Fruit fly (Drosophila melanogaster) whole organism, embryonic: ENCODE results near the gene Esyt2.

Experiments used
- Asciz ChIP-seq: fragments of 200-800 bp; sonication (Bioruptor generic); optimal IDR thresholded peaks from 2 replicates; lab custom pipeline; 2017; ENCODE audit warnings: missing biosample characterization, mild to moderate bottlenecking, missing genetic modification characterization, missing genetic modification reagents
- Atf-2 ChIP-seq: fragments of 200-800 bp; sonication (Bioruptor generic); optimal IDR thresholded peaks from 2 replicates; lab custom pipeline; 2016; ENCODE audit warnings: missing biosample characterization, missing genetic modification characterization
- BtbVII ChIP-seq: fragments of 200-800 bp; sonication (Bioruptor generic); optimal IDR thresholded peaks from 3 replicates; lab custom pipeline; 2017; ENCODE audit warnings: missing biosample characterization, mild to moderate bottlenecking, missing genetic modification characterization
- CG10321 ChIP-seq: fragments of 200-800 bp; sonication (Bioruptor generic); IDR thresholded peaks from 2 replicates; pipeline ENCODE4 v1.3.6; 2022; ENCODE audit warnings: missing biosample characterization, missing genetic modification characterization
- CG10431 ChIP-seq: fragments of 200-800 bp; sonication (Bioruptor generic); optimal IDR thresholded peaks from 3 replicates; lab custom pipeline; 2018; ENCODE audit warnings: missing biosample characterization, mild to moderate bottlenecking, missing genetic modification characterization
- CG10979 ChIP-seq: fragments of 200-800 bp; sonication (Bioruptor generic); optimal IDR thresholded peaks from 2 replicates; lab custom pipeline; 2018; ENCODE audit warnings: missing biosample characterization, mild to moderate bottlenecking, missing genetic modification characterization, moderate library complexity
- CG11085 ChIP-seq: fragments of 200-800 bp; sonication (Bioruptor generic); IDR thresholded peaks from 2 replicates; pipeline ENCODE4 v1.3.6; 2022; ENCODE audit warnings: missing biosample characterization, missing genetic modification characterization
- CG11560 ChIP-seq: fragments of 200-800 bp; sonication (Bioruptor generic); IDR thresholded peaks from 3 replicates; pipeline ENCODE4 v1.3.6; 2022; ENCODE audit warnings: missing biosample characterization, missing genetic modification characterization
- CG11723 ChIP-seq: fragments of 200-800 bp; sonication (Bioruptor generic); optimal IDR thresholded peaks from 2 replicates; lab custom pipeline; 2017; ENCODE audit warnings: missing biosample characterization, mild to moderate bottlenecking, missing genetic modification characterization
- CG12104 ChIP-seq: fragments of 200-800 bp; sonication (Bioruptor generic); optimal IDR thresholded peaks from 3 replicates; lab custom pipeline; 2016; ENCODE audit warnings: missing biosample characterization, missing genetic modification characterization
- CG12659 ChIP-seq: fragments of 200-800 bp; sonication (Bioruptor generic); optimal IDR thresholded peaks from 3 replicates; lab custom pipeline; 2017; ENCODE audit warnings: mild to moderate bottlenecking, missing biosample characterization, missing genetic modification reagents, missing genetic modification characterization
- CG12942 ChIP-seq: fragments of 200-800 bp; sonication (Bioruptor generic); optimal IDR thresholded peaks from 3 replicates; lab custom pipeline; 2016; ENCODE audit warnings: missing biosample characterization, missing genetic modification characterization
- CG13123 ChIP-seq: fragments of 200-800 bp; sonication (Bioruptor generic); optimal IDR thresholded peaks from 2 replicates; lab custom pipeline; 2016; ENCODE audit warnings: missing biosample characterization, missing genetic modification characterization
- CG13296 ChIP-seq: fragments of 200-800 bp; sonication (Bioruptor generic); optimal IDR thresholded peaks from 3 replicates; lab custom pipeline; 2018; ENCODE audit warnings: missing biosample characterization, mild to moderate bottlenecking, missing genetic modification characterization
- CG16815 ChIP-seq: fragments of 200-800 bp; sonication (Bioruptor generic); optimal IDR thresholded peaks from 3 replicates; lab custom pipeline; 2017; ENCODE audit warnings: missing biosample characterization, mild to moderate bottlenecking, missing genetic modification characterization
- CG16863 ChIP-seq: fragments of 200-800 bp; sonication (Bioruptor generic); optimal IDR thresholded peaks from 3 replicates; lab custom pipeline; 2016; ENCODE audit warnings: missing biosample characterization, missing genetic modification characterization
- CG17359 ChIP-seq: fragments of 200-800 bp; sonication (Bioruptor generic); optimal IDR thresholded peaks from 3 replicates; lab custom pipeline; 2018; ENCODE audit warnings: missing biosample characterization, mild to moderate bottlenecking, missing genetic modification characterization, moderate library complexity
- CG18476 ChIP-seq: fragments of 200-800 bp; sonication (Bioruptor generic); optimal IDR thresholded peaks from 2 replicates; lab custom pipeline; 2016; ENCODE audit warnings: missing biosample characterization, mild to moderate bottlenecking, missing genetic modification characterization
- CG32772 ChIP-seq: fragments of 200-800 bp; sonication (Bioruptor generic); IDR thresholded peaks from 2 replicates; pipeline ENCODE4 v1.3.6; 2022; ENCODE audit warnings: missing biosample characterization, missing genetic modification characterization
- CG3847 ChIP-seq: fragments of 200-800 bp; sonication (Bioruptor generic); IDR thresholded peaks from 2 replicates; pipeline ENCODE4 v1.3.6; 2022; ENCODE audit warnings: missing biosample characterization, missing genetic modification characterization
- CG4360 ChIP-seq: fragments of 200-800 bp; sonication (Bioruptor generic); IDR thresholded peaks from 2 replicates; pipeline ENCODE4 v1.3.6; 2022; ENCODE audit warnings: missing biosample characterization, missing genetic modification characterization
- CG6254 ChIP-seq: fragments of 200-800 bp; sonication (Bioruptor generic); optimal IDR thresholded peaks from 3 replicates; lab custom pipeline; 2017; ENCODE audit warnings: mild to moderate bottlenecking, missing biosample characterization, missing genetic modification reagents, missing genetic modification characterization
- CG6654 ChIP-seq: fragments of 200-800 bp; sonication (Bioruptor generic); optimal IDR thresholded peaks from 2 replicates; lab custom pipeline; 2017; ENCODE audit warnings: missing biosample characterization, mild to moderate bottlenecking, missing genetic modification characterization
- CG6683 ChIP-seq: fragments of 200-800 bp; sonication (Bioruptor generic); optimal IDR thresholded peaks from 2 replicates; lab custom pipeline; 2017; ENCODE audit warnings: missing biosample characterization, mild to moderate bottlenecking, missing genetic modification characterization, missing genetic modification reagents
- CG7786 ChIP-seq: fragments of 200-800 bp; sonication (Bioruptor generic); optimal IDR thresholded peaks from 2 replicates; lab custom pipeline; 2016; ENCODE audit warnings: missing biosample characterization, missing genetic modification characterization
- CG8944 ChIP-seq: fragments of 200-800 bp; sonication (Bioruptor generic); optimal IDR thresholded peaks from 3 replicates; lab custom pipeline; 2016; ENCODE audit warnings: missing biosample characterization, missing genetic modification characterization
- Dek ChIP-seq: fragments of 200-800 bp; sonication (Bioruptor generic); optimal IDR thresholded peaks from 3 replicates; lab custom pipeline; 2019; ENCODE audit warnings: missing biosample characterization, mild to moderate bottlenecking, missing genetic modification characterization, moderate library complexity
- Dip3 ChIP-seq: fragments of 200-800 bp; sonication (Bioruptor generic); optimal IDR thresholded peaks from 3 replicates; lab custom pipeline; 2016; ENCODE audit warnings: missing biosample characterization, missing genetic modification characterization
- H2.0 ChIP-seq: fragments of 200-800 bp; sonication (Bioruptor generic); IDR thresholded peaks from 2 replicates; pipeline ENCODE4 v1.3.6; 2022; ENCODE audit warnings: missing biosample characterization, missing genetic modification characterization
- HLH3B ChIP-seq: fragments of 200-800 bp; sonication (Bioruptor generic); IDR thresholded peaks from 2 replicates; pipeline ENCODE4 v1.3.6; 2022; ENCODE audit warnings: missing biosample characterization, missing genetic modification characterization
- Hand ChIP-seq: fragments of 200-800 bp; sonication (Bioruptor generic); optimal IDR thresholded peaks from 2 replicates; lab custom pipeline; 2017; ENCODE audit warnings: mild to moderate bottlenecking, missing biosample characterization, missing genetic modification reagents, missing genetic modification characterization
- Lpt ChIP-seq: fragments of >200 bp; optimal IDR thresholded peaks from 2 replicates; lab custom pipeline; 2018; ENCODE audit warnings: missing biosample characterization, missing genetic modification characterization
- Max ChIP-seq: fragments of 200-800 bp; sonication (Bioruptor generic); optimal IDR thresholded peaks from 2 replicates; lab custom pipeline; 2016; ENCODE audit warnings: missing biosample characterization, mild to moderate bottlenecking, missing genetic modification characterization
- Poxn ChIP-seq: fragments of 200-800 bp; sonication (Bioruptor generic); IDR thresholded peaks from 2 replicates; pipeline ENCODE4 v1.3.6; 2022; ENCODE audit warnings: missing biosample characterization, missing genetic modification characterization
- Side ChIP-seq: fragments of 200-800 bp; sonication (Bioruptor generic); optimal IDR thresholded peaks from 2 replicates; lab custom pipeline; 2016; ENCODE audit warnings: missing biosample characterization, missing genetic modification characterization
- ara ChIP-seq: fragments of 200-800 bp; sonication (Bioruptor generic); IDR thresholded peaks from 2 replicates; pipeline ENCODE4 v1.3.6; 2022; ENCODE audit warnings: missing biosample characterization, missing genetic modification characterization
- crp ChIP-seq, 2 experiments: fragments of 200-800 bp; sonication (Bioruptor generic); optimal IDR thresholded peaks; 2 replicates in 1 of 2; 3 replicates in 1 of 2; lab custom pipeline; 2017; ENCODE audit warnings: missing biosample characterization in 2 of 2, missing genetic modification characterization in 2 of 2, mild to moderate bottlenecking in 1 of 2, moderate library complexity in 1 of 2
- danr ChIP-seq: fragments of 200-800 bp; sonication (Bioruptor generic); IDR thresholded peaks from 2 replicates; pipeline ENCODE4 v1.3.6; 2022; ENCODE audit warnings: missing biosample characterization, missing genetic modification characterization
- dysf ChIP-seq: fragments of 200-800 bp; sonication (Bioruptor generic); IDR thresholded peaks from 3 replicates; pipeline ENCODE4 v1.3.6; 2022; ENCODE audit warnings: missing biosample characterization, missing genetic modification characterization
- fd3F ChIP-seq: fragments of 200-800 bp; sonication (Bioruptor generic); optimal IDR thresholded peaks from 2 replicates; lab custom pipeline; 2018; ENCODE audit warnings: missing biosample characterization, mild to moderate bottlenecking, missing genetic modification characterization, moderate library complexity
- fd64A ChIP-seq: fragments of 200-800 bp; sonication (Bioruptor generic); optimal IDR thresholded peaks from 3 replicates; lab custom pipeline; 2018; ENCODE audit warnings: missing biosample characterization, mild to moderate bottlenecking, missing genetic modification characterization
- fru ChIP-seq: fragments of >200 bp; optimal IDR thresholded peaks from 2 replicates; lab custom pipeline; 2017
- fu2 ChIP-seq: fragments of 200-800 bp; sonication (Bioruptor generic); optimal IDR thresholded peaks from 2 replicates; lab custom pipeline; 2016; ENCODE audit warnings: missing biosample characterization, missing genetic modification characterization
- gt ChIP-seq: fragments of 200-800 bp; sonication (Bioruptor generic); IDR thresholded peaks from 2 replicates; pipeline ENCODE4 v1.3.6; 2022; ENCODE audit warnings: missing biosample characterization, missing genetic modification characterization
- jing ChIP-seq: fragments of 200-800 bp; sonication (Bioruptor generic); optimal IDR thresholded peaks from 2 replicates; lab custom pipeline; 2018; ENCODE audit warnings: missing biosample characterization, mild to moderate bottlenecking, missing genetic modification characterization
- luna ChIP-seq: fragments of 200-800 bp; sonication (Bioruptor generic); optimal IDR thresholded peaks from 2 replicates; lab custom pipeline; 2016; ENCODE audit warnings: missing biosample characterization, missing genetic modification characterization
- org-1 ChIP-seq: fragments of 200-800 bp; sonication (Bioruptor generic); optimal IDR thresholded peaks from 2 replicates; lab custom pipeline; 2017; ENCODE audit warnings: missing biosample characterization, missing genetic modification characterization
- pita ChIP-seq: fragments of 200-800 bp; sonication (Bioruptor generic); optimal IDR thresholded peaks from 2 replicates; lab custom pipeline; 2017; ENCODE audit warnings: missing biosample characterization, mild to moderate bottlenecking, missing genetic modification characterization
- tio ChIP-seq: fragments of 200-800 bp; sonication (Bioruptor generic); optimal IDR thresholded peaks from 2 replicates; lab custom pipeline; 2017; ENCODE audit warnings: missing biosample characterization, missing genetic modification characterization, inconsistent platforms
- vnd ChIP-seq: fragments of 200-800 bp; sonication (Bioruptor generic); IDR thresholded peaks from 3 replicates; pipeline ENCODE4 v1.3.6; 2022; ENCODE audit warnings: missing biosample characterization, missing genetic modification characterization; ENCODE audit not compliant: partially characterized antibody
- zen ChIP-seq: fragments of 200-800 bp; sonication (Bioruptor generic); optimal IDR thresholded peaks from 3 replicates; lab custom pipeline; 2018; ENCODE audit warnings: missing biosample characterization, mild to moderate bottlenecking, missing genetic modification characterization, moderate library complexity
- zfh1 ChIP-seq: fragments of 200-800 bp; sonication (Bioruptor generic); IDR thresholded peaks from 3 replicates; pipeline ENCODE4 v1.3.6; 2022; ENCODE audit warnings: missing biosample characterization, missing genetic modification characterization

Gene Esyt2

dm6 chr3R:24557020-24557465 is 12.5 kb downstream of the Esyt2 start (continued):
- TF ChIP-seq vnd (GFP tag; lab: Robert Waterston, UW), result peak; percentile 64
- peak; percentile 13 for TF ChIP-seq luna (GFP tag; lab: Kevin White, UChicago)
- peak; percentile 44; the same call in 1 of the 2 replicates for TF ChIP-seq CG4360 (GFP tag; lab: Robert Waterston, UW)
- no peak; the same call in 1 of the 2 replicates for TF ChIP-seq CG32772 (GFP tag; lab: Robert Waterston, UW)
- TF ChIP-seq CG6654, result no peak
- peak; percentile 32 for TF ChIP-seq fu2 (GFP tag; lab: Kevin White, UChicago)
- TF ChIP-seq CG7786 (GFP tag; lab: Kevin White, UChicago), result peak; percentile 61
- TF ChIP-seq CG18476 (GFP tag; lab: Kevin White, UChicago), result no peak
- TF ChIP-seq Poxn (GFP tag; lab: Robert Waterston, UW), result no peak
- no peak for TF ChIP-seq CG12104 (GFP tag; lab: Kevin White, UChicago)
- TF ChIP-seq CG17359 (tag; lab: Kevin White, UChicago), result peak; percentile 54
- no peak for TF ChIP-seq Hand (GFP tag; lab: Kevin White, UChicago)
- TF ChIP-seq HLH3B, result peak; percentile 70
- no peak for TF ChIP-seq crp (GFP tag; optimal IDR thresholded peaks at IDR 0.05; lab: Kevin White, UChicago)
- peak; percentile 21 for TF ChIP-seq pita (GFP tag; lab: Kevin White, UChicago)
- TF ChIP-seq CG10321, result no peak
- TF ChIP-seq Asciz (GFP tag; lab: Kevin White, UChicago), result peak; percentile 58
- no peak for TF ChIP-seq CG11560 (tag; lab: Robert Waterston, UW)
- TF ChIP-seq fd3F, result peak; percentile 36
- TF ChIP-seq ara (GFP tag; lab: Robert Waterston, UW), result no peak; the same call in 1 of the 2 replicates
- peak; percentile 38 for TF ChIP-seq CG10979 (tag; lab: Kevin White, UChicago)
- TF ChIP-seq CG6254 (GFP tag; lab: Kevin White, UChicago), result no peak
- TF ChIP-seq CG13123 (GFP tag; lab: Kevin White, UChicago), result peak; percentile 43
- peak; percentile 9 for TF ChIP-seq tio
- TF ChIP-seq CG8944, result peak; percentile 40
- no peak for TF ChIP-seq Max (GFP tag; lab: Kevin White, UChicago)
- TF ChIP-seq gt (GFP tag; lab: Robert Waterston, UW), result no peak; the same call in 1 of the 2 replicates
- peak; percentile 76 for TF ChIP-seq zfh1 (GFP tag; lab: Robert Waterston, UW)
- TF ChIP-seq CG6683 (GFP tag; lab: Kevin White, UChicago), result no peak
- peak; percentile 54 for TF ChIP-seq CG12659 (GFP tag; lab: Kevin White, UChicago)
- no peak for TF ChIP-seq fru (lab: Kevin White, UChicago)
- peak; percentile 60 for TF ChIP-seq CG3847
- TF ChIP-seq dysf (GFP tag; lab: Robert Waterston, UW), result peak; percentile 73; the same call in 2 of the 3 replicates
- TF ChIP-seq zen (tag; lab: Kevin White, UChicago), result peak; percentile 66
- TF ChIP-seq jing (GFP tag; lab: Kevin White, UChicago), result no peak
- peak; percentile 45 for TF ChIP-seq CG16815 (GFP tag; lab: Kevin White, UChicago)
- TF ChIP-seq CG11085, result peak; percentile 74
- no peak for TF ChIP-seq CG11723 (GFP tag; lab: Kevin White, UChicago)
- TF ChIP-seq fd64A (GFP tag; lab: Kevin White, UChicago), result no peak
- peak; percentile 50 for TF ChIP-seq H2.0 (GFP tag; lab: Robert Waterston, UW)
- peak; percentile 35 for TF ChIP-seq CG12942
- peak; percentile 53 for TF ChIP-seq Dek
- TF ChIP-seq Lpt, result no peak
- TF ChIP-seq danr (GFP tag; lab: Robert Waterston, UW), result no peak
- no peak for TF ChIP-seq BtbVII (GFP tag; lab: Kevin White, UChicago)
- peak; percentile 62 for TF ChIP-seq Side
- TF ChIP-seq org-1 (GFP tag; lab: Kevin White, UChicago), result no peak
- peak; percentile 68 for TF ChIP-seq Dip3 (GFP tag; lab: Kevin White, UChicago)
- peak; percentile 36 for TF ChIP-seq Atf-2 (GFP tag; lab: Kevin White, UChicago)
- no peak for TF ChIP-seq CG10431 (GFP tag; lab: Kevin White, UChicago)
- TF ChIP-seq CG16863, result peak; percentile 61
- peak; percentile 4 for TF ChIP-seq CG13296 (GFP tag; lab: Kevin White, UChicago)
